Worm (Caenorhabditis elegans) whole organism, L1 larva: ENCODE measurements around the gene F11E6.6.

Experiments
- C34B4.2 ChIP-seq: sonication (generic microtip); optimal IDR thresholded peaks from 2 replicates; lab custom pipeline; 2017; ENCODE audit warnings: mild to moderate bottlenecking, missing genetic modification characterization, missing compliant biosample characterization
- F16B12.6 ChIP-seq: fragments of 150-350 bp; optimal IDR thresholded peaks from 2 replicates; lab custom pipeline; 2014; ENCODE audit warnings: missing biosample characterization, missing genetic modification characterization
- Y116A8C.19 ChIP-seq: sonication (generic microtip); optimal IDR thresholded peaks from 2 replicates; lab custom pipeline; 2016; ENCODE audit warnings: missing compliant biosample characterization, missing genetic modification characterization, borderline replicate concordance
- aha-1 ChIP-seq: fragments of 150-350 bp; optimal IDR thresholded peaks from 2 replicates; lab custom pipeline; 2014; ENCODE audit warnings: missing biosample characterization, missing genetic modification characterization
- ama-1 ChIP-seq: fragments of 150-350 bp; optimal IDR thresholded peaks from 2 replicates; lab custom pipeline; 2014
- ceh-8 ChIP-seq: fragments of 200-800 bp; sonication (Bioruptor generic); optimal IDR thresholded peaks from 2 replicates; lab custom pipeline; 2018; ENCODE audit warnings: mild to moderate bottlenecking, missing genetic modification characterization, moderate library complexity, missing compliant biosample characterization
- ceh-82 ChIP-seq, 3 experiments: fragments of 150-350 bp in 1 of 3; sonication (generic microtip) in 2 of 3; optimal IDR thresholded peaks; 2 replicates each; lab custom pipeline; 2014 to 2017; ENCODE audit warnings: missing biosample characterization in 3 of 3, missing genetic modification characterization in 3 of 3
- ces-1 ChIP-seq: fragments of 150-350 bp; optimal IDR thresholded peaks from 2 replicates; lab custom pipeline; 2014; ENCODE audit warnings: missing biosample characterization, missing genetic modification reagents, missing genetic modification characterization
- efl-1 ChIP-seq, 4 experiments: fragments of 150-350 bp; optimal IDR thresholded peaks in 3 of 4; peaks in 1 of 4; 1 replicate in 1 of 4; 2 replicates in 3 of 4; lab custom pipeline; 2014; ENCODE audit warnings: missing biosample characterization in 2 of 4, missing genetic modification characterization in 2 of 4, missing genetic modification reagents in 2 of 4
- egl-27 ChIP-seq, 2 experiments: fragments of 150-350 bp in 1 of 2; sonication (generic microtip); optimal IDR thresholded peaks; 3 replicates each; lab custom pipeline; 2017 to 2018; ENCODE audit warnings: missing biosample characterization in 2 of 2, missing genetic modification characterization in 2 of 2, missing genetic modification reagents in 2 of 2
- fkh-10 ChIP-seq: sonication (generic microtip); optimal IDR thresholded peaks from 2 replicates; lab custom pipeline; 2017; ENCODE audit warnings: missing biosample characterization, missing genetic modification reagents, missing genetic modification characterization
- fos-1 ChIP-seq: fragments of 150-350 bp; optimal IDR thresholded peaks from 2 replicates; lab custom pipeline; 2014; ENCODE audit warnings: missing biosample characterization, missing genetic modification characterization
- hlh-17 ChIP-seq: fragments of 200-800 bp; sonication (Bioruptor generic); optimal IDR thresholded peaks from 2 replicates; lab custom pipeline; 2018; ENCODE audit warnings: missing genetic modification characterization, mild to moderate bottlenecking, missing compliant biosample characterization, moderate library complexity, borderline replicate concordance
- hlh-4 ChIP-seq: sonication (generic microtip); optimal IDR thresholded peaks from 2 replicates; lab custom pipeline; 2016; ENCODE audit warnings: mild to moderate bottlenecking, missing genetic modification characterization, missing compliant biosample characterization
- isw-1 ChIP-seq: fragments of 200-800 bp; sonication (Bioruptor generic); IDR thresholded peaks from 2 replicates; pipeline ENCODE4 v1.3.6; 2022; ENCODE audit warnings: missing genetic modification characterization, missing compliant biosample characterization
- jun-1 ChIP-seq: fragments of 150-350 bp; optimal IDR thresholded peaks from 2 replicates; lab custom pipeline; 2014; ENCODE audit warnings: missing biosample characterization, missing genetic modification reagents, missing genetic modification characterization
- lin-14 ChIP-seq: fragments of 200-800 bp; sonication (Bioruptor generic); optimal IDR thresholded peaks from 2 replicates; lab custom pipeline; 2018; ENCODE audit warnings: mild to moderate bottlenecking, missing genetic modification characterization, moderate library complexity, missing compliant biosample characterization
- lin-15B ChIP-seq: fragments of 150-350 bp; sonication (generic microtip); optimal IDR thresholded peaks from 3 replicates; lab custom pipeline; 2014; ENCODE audit warnings: missing biosample characterization, missing genetic modification characterization
- lin-35 ChIP-seq, 2 experiments: fragments of 150-350 bp; optimal IDR thresholded peaks; 2 replicates each; lab custom pipeline; 2014; ENCODE audit warnings: missing biosample characterization in 2 of 2, missing genetic modification characterization in 2 of 2, missing genetic modification reagents in 2 of 2
- mab-9 ChIP-seq: fragments of 200-800 bp; sonication (Bioruptor generic); IDR thresholded peaks from 2 replicates; pipeline ENCODE4 v1.3.6; 2022; ENCODE audit warnings: missing genetic modification reagents, missing genetic modification characterization, missing compliant biosample characterization
- mdl-1 ChIP-seq, 2 experiments: fragments of 150-350 bp; optimal IDR thresholded peaks; 2 replicates each; lab custom pipeline; 2014 to 2017; ENCODE audit warnings: missing biosample characterization in 2 of 2, missing genetic modification characterization in 2 of 2, inconsistent platforms in 1 of 2
- mep-1 ChIP-seq: fragments of 150-350 bp; optimal IDR thresholded peaks from 2 replicates; lab custom pipeline; 2014; ENCODE audit warnings: missing biosample characterization, missing genetic modification characterization
- nhr-19 ChIP-seq: fragments of 200-800 bp; sonication (Bioruptor generic); conservative IDR thresholded peaks from 2 replicates; pipeline ENCODE4 v1.3.6; 2022; ENCODE audit warnings: missing genetic modification characterization, missing compliant biosample characterization
- nhr-20 ChIP-seq: sonication (generic microtip); optimal IDR thresholded peaks from 2 replicates; lab custom pipeline; 2016; ENCODE audit warnings: mild to moderate bottlenecking, missing genetic modification characterization, missing compliant biosample characterization
- nhr-237 ChIP-seq: fragments of 150-350 bp; optimal IDR thresholded peaks from 2 replicates; lab custom pipeline; 2014; ENCODE audit warnings: missing biosample characterization, missing genetic modification characterization
- nhr-47 ChIP-seq: sonication (generic microtip); optimal IDR thresholded peaks from 2 replicates; lab custom pipeline; 2016; ENCODE audit warnings: mild to moderate bottlenecking, missing genetic modification characterization, moderate library complexity, missing compliant biosample characterization
- nhr-71 ChIP-seq: sonication (generic microtip); optimal IDR thresholded peaks from 2 replicates; lab custom pipeline; 2016; ENCODE audit warnings: mild to moderate bottlenecking, missing genetic modification characterization, moderate library complexity, missing compliant biosample characterization
- nhr-77 ChIP-seq: fragments of 150-350 bp; optimal IDR thresholded peaks from 2 replicates; lab custom pipeline; 2014; ENCODE audit warnings: missing biosample characterization, missing genetic modification characterization
- nhr-84 ChIP-seq: sonication (generic microtip); optimal IDR thresholded peaks from 2 replicates; lab custom pipeline; 2017; ENCODE audit warnings: missing biosample characterization, missing genetic modification characterization
- nhr-85 ChIP-seq: sonication (generic microtip); peaks from one replicate; lab custom pipeline; 2016; ENCODE audit warnings: missing genetic modification characterization, inconsistent platforms, missing compliant biosample characterization
- snu-23 ChIP-seq: sonication (generic microtip); optimal IDR thresholded peaks from 2 replicates; lab custom pipeline; 2016; ENCODE audit warnings: missing genetic modification characterization, missing compliant biosample characterization
- sox-4 ChIP-seq: sonication (generic microtip); optimal IDR thresholded peaks from 2 replicates; lab custom pipeline; 2016; ENCODE audit warnings: missing genetic modification characterization, missing compliant biosample characterization
- tlp-1 ChIP-seq: fragments of 150-350 bp; optimal IDR thresholded peaks from 2 replicates; lab custom pipeline; 2014; ENCODE audit warnings: missing biosample characterization, missing genetic modification characterization
- unc-130 ChIP-seq: fragments of 150-350 bp; optimal IDR thresholded peaks from 2 replicates; lab custom pipeline; 2017; ENCODE audit warnings: missing biosample characterization, missing genetic modification characterization, inconsistent platforms
- unc-30 ChIP-seq: sonication (generic microtip); optimal IDR thresholded peaks from 2 replicates; lab custom pipeline; 2017; ENCODE audit warnings: missing biosample characterization, missing genetic modification characterization
- vab-15 ChIP-seq: sonication (generic microtip); optimal IDR thresholded peaks from 2 replicates; lab custom pipeline; 2017; ENCODE audit warnings: missing genotype, mild to moderate bottlenecking, missing genetic modification characterization, missing compliant biosample characterization
- ztf-4 ChIP-seq: fragments of 150-350 bp; optimal IDR thresholded peaks from 2 replicates; lab custom pipeline; 2014; ENCODE audit warnings: missing biosample characterization, missing genetic modification characterization

Gene F11E6.6

ce11 chrIV:17465886-17466285 is at the start of gene F11E6.6:
F11E6.6 (minus strand) TSS chrIV:17465986.
- TF ChIP-seq efl-1 (optimal IDR thresholded peaks at IDR 0.05; lab: Kevin White, UChicago) (no peak), efl-1 (GFP tag; optimal IDR thresholded peaks at IDR 0.05 in 1 of 2; lab: Kevin White, UChicago) (no peak), lin-15B (tag; lab: Kevin White, UChicago) (no peak), isw-1 (no peak), Y116A8C.19 (tag; lab: Kevin White, UChicago) (no peak), fos-1 (tag; lab: Kevin White, UChicago) (no peak), jun-1 (tag; lab: Kevin White, UChicago) (no peak), egl-27 (tag; optimal IDR thresholded peaks at IDR 0.05; lab: Kevin White, UChicago) (no peak), ceh-8 (no peak), nhr-85 (tag; lab: Kevin White, UChicago) (no peak), fkh-10 (GFP tag; lab: Kevin White, UChicago) (no peak), unc-30 (tag; lab: Kevin White, UChicago) (no peak), lin-14 (no peak), nhr-77 (tag; lab: Kevin White, UChicago) (no peak), mab-9 (GFP tag; lab: Robert Waterston, UW) (no peak), ces-1 (GFP tag; lab: Kevin White, UChicago) (no peak), ama-1 (lab: Kevin White, UChicago) (no peak), ceh-82 (tag; optimal IDR thresholded peaks at IDR 0.05; lab: Kevin White, UChicago) (no peak), lin-35 (GFP tag; optimal IDR thresholded peaks at IDR 0.05; lab: Kevin White, UChicago) (no peak)

DNA sequence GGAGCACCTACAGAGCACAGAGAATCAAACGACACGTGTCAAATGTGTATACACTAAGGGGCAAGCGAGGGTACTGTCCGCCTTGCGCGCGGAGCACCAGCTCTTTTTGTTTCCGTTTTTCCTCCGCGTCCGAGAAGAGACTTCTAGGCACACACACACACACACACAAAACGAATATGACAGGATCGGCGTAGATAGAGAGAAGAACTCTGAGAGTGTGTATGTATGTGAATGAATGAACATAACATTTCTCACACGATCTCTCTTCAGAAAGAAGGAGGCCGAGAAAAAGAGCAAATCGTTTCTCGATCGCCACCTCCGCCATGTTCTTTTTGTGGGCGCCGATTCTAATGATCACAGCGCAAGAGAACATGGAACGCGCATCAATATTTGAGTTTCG is 24.9 kb upstream of the F11E6.6 start, which contains the start of gene nas-6:
TSS of gene nas-6 (minus strand) at position 101 of the 400 bp plus-strand sequence.
- TF ChIP-seq nhr-19 (GFP tag; lab: Robert Waterston, UW) (no peak), efl-1 (optimal IDR thresholded peaks at IDR 0.05; lab: Kevin White, UChicago) (no peak), efl-1 (GFP tag; optimal IDR thresholded peaks at IDR 0.05 in 1 of 2; lab: Kevin White, UChicago) (peak in 1 of 2 experiments; percentile 22)

ce11 chrIV:17483230-17483629 is 17.4 kb upstream of the F11E6.6 start, which contains the start of gene rabr-2:
rabr-2 (minus strand) TSS chrIV:17483330.
- TF ChIP-seq mep-1 (tag; lab: Kevin White, UChicago) (no peak), vab-15 (tag; lab: Kevin White, UChicago) (no peak), sox-4 (tag; lab: Kevin White, UChicago) (no peak), F16B12.6 (tag; lab: Kevin White, UChicago) (no peak), lin-15B (tag; lab: Kevin White, UChicago) (no peak), nhr-84 (tag; lab: Kevin White, UChicago) (no peak), aha-1 (no peak), nhr-47 (tag; lab: Kevin White, UChicago) (no peak), nhr-77 (tag; lab: Kevin White, UChicago) (no peak), nhr-71 (tag; lab: Kevin White, UChicago) (no peak), nhr-19 (GFP tag; lab: Robert Waterston, UW) (no peak), nhr-20 (tag; lab: Kevin White, UChicago) (no peak), tlp-1 (tag; lab: Kevin White, UChicago) (no peak), nhr-85 (tag; lab: Kevin White, UChicago) (no peak), snu-23 (no peak), lin-35 (GFP tag; optimal IDR thresholded peaks at IDR 0.05; lab: Kevin White, UChicago) (no peak), nhr-237 (tag; lab: Kevin White, UChicago) (no peak), ztf-4 (tag; lab: Kevin White, UChicago) (no peak), mab-9 (GFP tag; lab: Robert Waterston, UW) (no peak), hlh-4 (tag; lab: Kevin White, UChicago) (no peak)

ce11 chrIV:17475743-17476142 is 10.0 kb upstream of the F11E6.6 start, which contains the start of gene grl-24:
grl-24 (minus strand) TSS chrIV:17475843.
- no peak for TF ChIP-seq C34B4.2 (tag; lab: Kevin White, UChicago)
- TF ChIP-seq fos-1 (tag; lab: Kevin White, UChicago), result no peak
- TF ChIP-seq unc-130, result no peak
- TF ChIP-seq fkh-10 (GFP tag; lab: Kevin White, UChicago), result no peak
- TF ChIP-seq ztf-4 (tag; lab: Kevin White, UChicago), result no peak
- TF ChIP-seq ama-1 (lab: Kevin White, UChicago), result no peak
- TF ChIP-seq hlh-17, result no peak
- no peak for TF ChIP-seq mdl-1 (tag; optimal IDR thresholded peaks at IDR 0.05; lab: Kevin White, UChicago)
